Worm (Caenorhabditis elegans) whole organism, young adult: ENCODE data around the gene prx-2.

ENCODE experiments used
- B0261.1 ChIP-seq: sonication (generic microtip); optimal IDR thresholded peaks from 2 replicates; lab custom pipeline; 2016; ENCODE audit warnings: mild to moderate bottlenecking, missing genetic modification characterization, moderate library complexity, missing compliant biosample characterization
- D2030.7 ChIP-seq: fragments of 200-800 bp; sonication (Bioruptor generic); IDR thresholded peaks from 2 replicates; pipeline ENCODE4 v1.3.6; 2022; ENCODE audit warnings: missing genetic modification reagents, missing genetic modification characterization, missing compliant biosample characterization
- F23B12.7 ChIP-seq: sonication (generic microtip); optimal IDR thresholded peaks from 2 replicates; lab custom pipeline; 2017; ENCODE audit warnings: missing genetic modification characterization, mild to moderate bottlenecking, missing compliant biosample characterization, antibody characterized with exemption, moderate library complexity; ENCODE audit not compliant: insufficient read depth
- F33H1.4 ChIP-seq: fragments of 200-800 bp; sonication (Bioruptor generic); IDR thresholded peaks from 2 replicates; pipeline ENCODE4 v1.3.6; 2022; ENCODE audit warnings: missing genetic modification reagents, missing genetic modification characterization, missing compliant biosample characterization
- F55B11.4 ChIP-seq: sonication (generic microtip); optimal IDR thresholded peaks from 2 replicates; lab custom pipeline; 2016; ENCODE audit warnings: missing compliant biosample characterization, missing genetic modification characterization, borderline replicate concordance; ENCODE audit not compliant: insufficient read depth
- F57A8.1 ChIP-seq: fragments of 200-800 bp; sonication (Bioruptor generic); optimal IDR thresholded peaks from 2 replicates; lab custom pipeline; 2018; ENCODE audit warnings: mild to moderate bottlenecking, missing genetic modification characterization, moderate library complexity, missing compliant biosample characterization
- Y53F4B.3 ChIP-seq: fragments of 200-800 bp; sonication (Bioruptor generic); IDR thresholded peaks from 2 replicates; pipeline ENCODE4 v1.3.6; 2022; ENCODE audit warnings: missing genetic modification reagents, missing genetic modification characterization, missing compliant biosample characterization
- ZK185.1 ChIP-seq: sonication (generic microtip); optimal IDR thresholded peaks from 2 replicates; lab custom pipeline; 2016; ENCODE audit warnings: mild to moderate bottlenecking, missing genetic modification characterization, missing compliant biosample characterization; ENCODE audit not compliant: poor library complexity, severe bottlenecking
- bed-1 ChIP-seq: fragments of 200-800 bp; sonication (Bioruptor generic); IDR thresholded peaks from 2 replicates; pipeline ENCODE4 v1.3.6; 2022; ENCODE audit warnings: missing genetic modification reagents, missing genetic modification characterization, missing compliant biosample characterization
- cebp-1 ChIP-seq, 2 experiments: fragments of 200-800 bp in 1 of 2; sonication (Bioruptor generic) in 1 of 2; sonication (generic microtip) in 1 of 2; IDR thresholded peaks in 1 of 2; optimal IDR thresholded peaks in 1 of 2; 2 replicates each; pipeline versions ENCODE4 v1.3.6 to Lab custom; 2017 to 2022; ENCODE audit warnings: missing compliant biosample characterization in 2 of 2, missing genetic modification characterization in 2 of 2, mild to moderate bottlenecking in 1 of 2, missing genetic modification reagents in 1 of 2, moderate library complexity in 1 of 2
- ceh-27 ChIP-seq: fragments of 200-800 bp; sonication (Bioruptor generic); optimal IDR thresholded peaks from 2 replicates; lab custom pipeline; 2018; ENCODE audit warnings: mild to moderate bottlenecking, missing genetic modification characterization, moderate library complexity, missing compliant biosample characterization
- chd-7 ChIP-seq: sonication (generic microtip); optimal IDR thresholded peaks from 2 replicates; lab custom pipeline; 2016; ENCODE audit warnings: mild to moderate bottlenecking, missing genetic modification characterization, moderate library complexity, missing compliant biosample characterization
- egrh-3 ChIP-seq: fragments of 200-800 bp; sonication (Bioruptor generic); IDR thresholded peaks from 2 replicates; pipeline ENCODE4 v1.3.6; 2022; ENCODE audit warnings: missing genetic modification reagents, missing genetic modification characterization, missing compliant biosample characterization
- fkh-3 ChIP-seq: sonication (generic microtip); optimal IDR thresholded peaks from 2 replicates; lab custom pipeline; 2016; ENCODE audit warnings: mild to moderate bottlenecking, missing genetic modification characterization, missing compliant biosample characterization
- hmg-20 ChIP-seq: fragments of 200-800 bp; sonication (Bioruptor generic); IDR thresholded peaks from 2 replicates; pipeline ENCODE4 v1.3.6; 2022; ENCODE audit warnings: missing genetic modification reagents, missing genetic modification characterization, missing compliant biosample characterization
- hsf-1 ChIP-seq: fragments of 200-800 bp; sonication (Bioruptor generic); IDR thresholded peaks from 2 replicates; pipeline ENCODE4 v1.3.6; 2022; ENCODE audit warnings: missing genetic modification reagents, missing genetic modification characterization, missing compliant biosample characterization
- lin-40 ChIP-seq: sonication (generic microtip); optimal IDR thresholded peaks from 2 replicates; lab custom pipeline; 2016; ENCODE audit warnings: missing genetic modification characterization, mild to moderate bottlenecking, missing compliant biosample characterization, missing genotype, missing genetic modification reagents
- madf-3 ChIP-seq: fragments of 200-800 bp; sonication (Bioruptor generic); IDR thresholded peaks from 2 replicates; pipeline ENCODE4 v1.3.6; 2022; ENCODE audit warnings: missing genetic modification reagents, missing genetic modification characterization, missing compliant biosample characterization
- mcd-1 ChIP-seq: fragments of 200-800 bp; sonication (Bioruptor generic); IDR thresholded peaks from 2 replicates; pipeline ENCODE4 v1.3.6; 2022; ENCODE audit warnings: missing genetic modification reagents, missing genetic modification characterization, missing compliant biosample characterization
- nfya-1 ChIP-seq: sonication (generic microtip); optimal IDR thresholded peaks from 2 replicates; lab custom pipeline; 2017; ENCODE audit warnings: antibody characterized with exemption, missing compliant biosample characterization, missing genetic modification characterization, borderline replicate concordance; ENCODE audit not compliant: insufficient read depth
- nfyb-1 ChIP-seq: fragments of 200-800 bp; sonication (Bioruptor generic); IDR thresholded peaks from 2 replicates; pipeline ENCODE4 v1.3.6; 2022; ENCODE audit warnings: missing genetic modification reagents, missing genetic modification characterization, missing compliant biosample characterization
- pbrm-1 ChIP-seq: fragments of 200-800 bp; sonication (Bioruptor generic); IDR thresholded peaks from 2 replicates; pipeline ENCODE4 v1.3.6; 2022; ENCODE audit warnings: missing genetic modification reagents, missing genetic modification characterization, missing compliant biosample characterization
- pha-4 ChIP-seq: fragments of 150-350 bp; sonication (generic microtip); optimal IDR thresholded peaks from 2 replicates; lab custom pipeline; 2014; ENCODE audit warnings: missing biosample characterization, missing genetic modification reagents, missing genetic modification characterization
- rec-8 ChIP-seq, 2 experiments: sonication (generic microtip); optimal IDR thresholded peaks; 2 replicates each; lab custom pipeline; 2016; ENCODE audit warnings: mild to moderate bottlenecking in 2 of 2, missing genetic modification characterization in 2 of 2, missing genetic modification reagents in 2 of 2, missing genotype in 2 of 2, missing biosample characterization in 1 of 2, missing compliant biosample characterization in 1 of 2, moderate library complexity in 1 of 2
- repo-1 ChIP-seq: sonication (generic microtip); optimal IDR thresholded peaks from 2 replicates; lab custom pipeline; 2017; ENCODE audit warnings: mild to moderate bottlenecking, missing genetic modification characterization, missing compliant biosample characterization
- rpc-1 ChIP-seq, 2 experiments: fragments of 150-350 bp in 1 of 2; sonication (generic microtip) in 1 of 2; optimal IDR thresholded peaks; 2 replicates each; lab custom pipeline; 2014 to 2018; ENCODE audit warnings: missing biosample characterization in 1 of 2, missing genetic modification characterization in 1 of 2, missing genetic modification reagents in 1 of 2, missing genotype in 1 of 2
- snpc-1.3 ChIP-seq: sonication (generic microtip); optimal IDR thresholded peaks from 2 replicates; lab custom pipeline; 2017; ENCODE audit warnings: missing genetic modification characterization, mild to moderate bottlenecking, missing compliant biosample characterization, antibody characterized with exemption, moderate library complexity, missing genotype, missing genetic modification reagents; ENCODE audit not compliant: insufficient read depth
- snpc-3.4 ChIP-seq: sonication (generic microtip); optimal IDR thresholded peaks from 2 replicates; lab custom pipeline; 2017; ENCODE audit warnings: missing genetic modification characterization, mild to moderate bottlenecking, missing compliant biosample characterization, antibody characterized with exemption, moderate library complexity, missing genotype, missing genetic modification reagents
- snpc-4 ChIP-seq, 5 experiments: fragments of 150-350 bp in 1 of 5; sonication (generic microtip) in 4 of 5; optimal IDR thresholded peaks; 2 replicates each; lab custom pipeline; 2014 to 2018; ENCODE audit warnings: missing genetic modification characterization in 5 of 5, missing biosample characterization in 3 of 5, antibody characterized with exemption in 2 of 5, mild to moderate bottlenecking in 2 of 5, missing compliant biosample characterization in 2 of 5, missing genotype in 2 of 5, moderate library complexity in 2 of 5, missing genetic modification reagents in 1 of 5
- tlf-1 ChIP-seq: fragments of 200-800 bp; sonication (Bioruptor generic); optimal IDR thresholded peaks from 2 replicates; lab custom pipeline; 2018; ENCODE audit warnings: mild to moderate bottlenecking, missing genetic modification characterization, missing compliant biosample characterization
- unc-130 ChIP-seq: sonication (generic microtip); optimal IDR thresholded peaks from 2 replicates; lab custom pipeline; 2016; ENCODE audit warnings: missing genetic modification reagents, missing genetic modification characterization, missing compliant biosample characterization
- xnd-1 ChIP-seq: sonication (generic microtip); optimal IDR thresholded peaks from 2 replicates; lab custom pipeline; 2016; ENCODE audit warnings: missing genotype, missing genetic modification reagents, missing genetic modification characterization, missing compliant biosample characterization
- ztf-6 ChIP-seq: fragments of 200-800 bp; sonication (Bioruptor generic); IDR thresholded peaks from 2 replicates; pipeline ENCODE4 v1.3.6; 2022; ENCODE audit warnings: missing genetic modification reagents, missing genetic modification characterization, missing compliant biosample characterization

Gene prx-2

ce11 chrIV:11601721-11602405, 42.1 kb upstream of the prx-2 start (continued):
- TF ChIP-seq egrh-3 (GFP tag; lab: Robert Waterston, UW) (0 out of 2 replicates have a peak, but pooled peaks have one; percentile 16), chd-7 (tag; lab: Kevin White, UChicago) (peak; percentile 5), pbrm-1 (GFP tag; lab: Robert Waterston, UW) (peak; percentile 43; the same call in 1 of the 2 replicates), ztf-6 (GFP tag; lab: Robert Waterston, UW) (no peak), tlf-1 (GFP tag; lab: Kevin White, UChicago) (peak; percentile 35), D2030.7 (GFP tag; lab: Robert Waterston, UW) (peak; percentile 72), hsf-1 (GFP tag; lab: Robert Waterston, UW) (peak; percentile 28; the same call in 1 of the 2 replicates), repo-1 (tag; lab: Kevin White, UChicago) (peak; percentile 54), nfya-1 (no peak), nfyb-1 (peak; percentile 60; the same call in 1 of the 2 replicates), mcd-1 (GFP tag; lab: Robert Waterston, UW) (peak; percentile 71), F55B11.4 (no peak), hmg-20 (0 out of 2 replicates have a peak, but pooled peaks have one; percentile 32), Y53F4B.3 (GFP tag; lab: Robert Waterston, UW) (no peak), unc-130 (GFP tag; lab: Kevin White, UChicago) (peak; percentile 54), xnd-1 (tag; lab: Kevin White, UChicago) (peak; percentile 24), madf-3 (GFP tag; lab: Robert Waterston, UW) (peak; percentile 74; the same call in 1 of the 2 replicates), snpc-4 (GFP tag; optimal IDR thresholded peaks at IDR 0.05; lab: Kevin White, UChicago) (no peak), snpc-4 (tag; optimal IDR thresholded peaks at IDR 0.05; lab: Kevin White, UChicago) (peak; percentile 25 to 57 (median 36)), cebp-1 (GFP tag; IDR thresholded peaks at IDR 0.05; lab: Robert Waterston, UW) (no peak), cebp-1 (tag; optimal IDR thresholded peaks at IDR 0.05; lab: Kevin White, UChicago) (peak; percentile 57), pha-4 (tag; lab: Kevin White, UChicago) (peak; percentile 19), rec-8 (tag; optimal IDR thresholded peaks at IDR 0.05; lab: Kevin White, UChicago) (peak in 1 of 2 experiments; percentile 21), ZK185.1 (peak; percentile 62), snpc-3.4 (tag; lab: Kevin White, UChicago) (peak; percentile 80), snpc-1.3 (tag; lab: Kevin White, UChicago) (peak; percentile 79), ceh-27 (peak; percentile 32), lin-40 (tag; lab: Kevin White, UChicago) (peak; percentile 49), F33H1.4 (peak; percentile 94), fkh-3 (tag; lab: Kevin White, UChicago) (no peak), rpc-1 (optimal IDR thresholded peaks at IDR 0.05; lab: Kevin White, UChicago) (peak; percentile 1), rpc-1 (tag; optimal IDR thresholded peaks at IDR 0.05; lab: Kevin White, UChicago) (peak; percentile 3), F23B12.7 (tag; lab: Kevin White, UChicago) (peak; percentile 75), B0261.1 (tag; lab: Kevin White, UChicago) (no peak)

ce11 chrIV:11602498-11603068, 41.3 kb upstream of the prx-2 start, which contains the start of gene rps-11:
TSS of gene rps-11 (plus strand) at chrIV:11602641.
- TF ChIP-seq F57A8.1 (GFP tag; lab: Kevin White, UChicago) = no peak
- 0 out of 2 replicates have a peak, but pooled peaks have one; percentile 48 for TF ChIP-seq bed-1
- TF ChIP-seq, all 124 proteins: peak for 1
